Fruit fly (Drosophila melanogaster) whole organism, embryonic: ENCODE measurements around the gene CG4586.

Source experiments
- Adf1 ChIP-seq: fragments of 200-800 bp; sonication (Bioruptor generic); IDR thresholded peaks from 2 replicates; pipeline ENCODE4 v1.3.6; 2022; ENCODE audit warnings: missing biosample characterization, missing genetic modification characterization
- CG11560 ChIP-seq: fragments of 200-800 bp; sonication (Bioruptor generic); IDR thresholded peaks from 3 replicates; pipeline ENCODE4 v1.3.6; 2022; ENCODE audit warnings: missing biosample characterization, missing genetic modification characterization
- CG12155 ChIP-seq: fragments of 200-800 bp; sonication (Bioruptor generic); optimal IDR thresholded peaks from 3 replicates; lab custom pipeline; 2016; ENCODE audit warnings: missing biosample characterization, missing genetic modification characterization
- CG12219 ChIP-seq: fragments of 200-800 bp; sonication (Bioruptor generic); optimal IDR thresholded peaks from 3 replicates; lab custom pipeline; 2018; ENCODE audit warnings: missing biosample characterization, mild to moderate bottlenecking, missing genetic modification characterization
- CG13775 ChIP-seq: fragments of 200-800 bp; sonication (Bioruptor generic); optimal IDR thresholded peaks from 3 replicates; lab custom pipeline; 2017; ENCODE audit warnings: missing biosample characterization, mild to moderate bottlenecking, missing genetic modification characterization
- CG14014 ChIP-seq: fragments of 200-800 bp; sonication (Bioruptor generic); IDR thresholded peaks from 2 replicates; pipeline ENCODE4 v1.3.6; 2022; ENCODE audit warnings: missing biosample characterization, missing genetic modification characterization
- CG14441 ChIP-seq: fragments of 200-800 bp; sonication (Bioruptor generic); IDR thresholded peaks from 2 replicates; pipeline ENCODE4 v1.3.6; 2022; ENCODE audit warnings: missing biosample characterization, missing genetic modification characterization
- CG15073 ChIP-seq: fragments of 200-800 bp; sonication (Bioruptor generic); optimal IDR thresholded peaks from 2 replicates; lab custom pipeline; 2016; ENCODE audit warnings: missing biosample characterization, missing genetic modification characterization
- CG17568 ChIP-seq: fragments of 200-800 bp; sonication (Bioruptor generic); optimal IDR thresholded peaks from 2 replicates; lab custom pipeline; 2018; ENCODE audit warnings: missing biosample characterization, mild to moderate bottlenecking, missing genetic modification characterization, moderate library complexity
- CG17802 ChIP-seq: fragments of 200-800 bp; sonication (Bioruptor generic); optimal IDR thresholded peaks from 2 replicates; lab custom pipeline; 2018; ENCODE audit warnings: missing biosample characterization, mild to moderate bottlenecking, missing genetic modification characterization, moderate library complexity
- CG18476 ChIP-seq: fragments of 200-800 bp; sonication (Bioruptor generic); optimal IDR thresholded peaks from 2 replicates; lab custom pipeline; 2016; ENCODE audit warnings: missing biosample characterization, mild to moderate bottlenecking, missing genetic modification characterization
- CG31441 ChIP-seq: fragments of 200-800 bp; sonication (Bioruptor generic); IDR thresholded peaks from 2 replicates; pipeline ENCODE4 v1.3.6; 2022; ENCODE audit warnings: missing biosample characterization, missing genetic modification characterization
- CG32767 ChIP-seq: fragments of 200-800 bp; sonication (Bioruptor generic); IDR thresholded peaks from 2 replicates; pipeline ENCODE4 v1.3.6; 2022; ENCODE audit warnings: missing biosample characterization, missing genetic modification characterization
- CG3407 ChIP-seq: fragments of 200-800 bp; sonication (Bioruptor generic); optimal IDR thresholded peaks from 2 replicates; lab custom pipeline; 2018; ENCODE audit warnings: missing biosample characterization, mild to moderate bottlenecking, missing genetic modification characterization
- CG3847 ChIP-seq: fragments of 200-800 bp; sonication (Bioruptor generic); IDR thresholded peaks from 2 replicates; pipeline ENCODE4 v1.3.6; 2022; ENCODE audit warnings: missing biosample characterization, missing genetic modification characterization
- CG4730 ChIP-seq: fragments of 200-800 bp; sonication (Bioruptor generic); IDR thresholded peaks from 2 replicates; pipeline ENCODE4 v1.3.6; 2022; ENCODE audit warnings: missing biosample characterization, missing genetic modification characterization
- CG7357 ChIP-seq: fragments of 200-800 bp; sonication (Bioruptor generic); IDR thresholded peaks from 3 replicates; pipeline ENCODE4 v1.3.6; 2022; ENCODE audit warnings: missing biosample characterization, missing genetic modification characterization
- CG7928 ChIP-seq: fragments of 200-800 bp; sonication (Bioruptor generic); optimal IDR thresholded peaks from 2 replicates; lab custom pipeline; 2017; ENCODE audit warnings: missing biosample characterization, mild to moderate bottlenecking, missing genetic modification characterization
- CG9817 ChIP-seq: fragments of 200-800 bp; sonication (Bioruptor generic); optimal IDR thresholded peaks from 2 replicates; lab custom pipeline; 2018; ENCODE audit warnings: missing biosample characterization, mild to moderate bottlenecking, missing genetic modification characterization, moderate library complexity
- CTCF ChIP-seq: fragments of 200-800 bp; sonication (Bioruptor generic); optimal IDR thresholded peaks from 2 replicates; lab custom pipeline; 2017; ENCODE audit warnings: missing biosample characterization, mild to moderate bottlenecking, missing genetic modification characterization, moderate library complexity
- Dad ChIP-seq: fragments of 200-800 bp; sonication (Bioruptor generic); optimal IDR thresholded peaks from 3 replicates; lab custom pipeline; 2016; ENCODE audit warnings: missing biosample characterization, missing genetic modification characterization
- E2f2 ChIP-seq: fragments of 200-800 bp; sonication (Bioruptor generic); IDR thresholded peaks from 2 replicates; pipeline ENCODE4 v1.3.6; 2022; ENCODE audit warnings: missing biosample characterization, missing genetic modification characterization
- Fer1 ChIP-seq: fragments of 200-800 bp; sonication (Bioruptor generic); optimal IDR thresholded peaks from 2 replicates; lab custom pipeline; 2017; ENCODE audit warnings: missing biosample characterization, mild to moderate bottlenecking, missing genetic modification characterization
- HLH3B ChIP-seq: fragments of 200-800 bp; sonication (Bioruptor generic); IDR thresholded peaks from 2 replicates; pipeline ENCODE4 v1.3.6; 2022; ENCODE audit warnings: missing biosample characterization, missing genetic modification characterization
- Hand ChIP-seq: fragments of 200-800 bp; sonication (Bioruptor generic); optimal IDR thresholded peaks from 2 replicates; lab custom pipeline; 2017; ENCODE audit warnings: mild to moderate bottlenecking, missing biosample characterization, missing genetic modification reagents, missing genetic modification characterization
- Lpt ChIP-seq: fragments of >200 bp; optimal IDR thresholded peaks from 2 replicates; lab custom pipeline; 2018; ENCODE audit warnings: missing biosample characterization, missing genetic modification characterization
- Opbp ChIP-seq: fragments of 200-800 bp; sonication (Bioruptor generic); IDR thresholded peaks from 3 replicates; pipeline ENCODE4 v1.3.6; 2022; ENCODE audit warnings: missing biosample characterization, missing genetic modification characterization; ENCODE audit not compliant: partially characterized antibody
- Stat92E ChIP-seq, 3 experiments: fragments of >200 bp in 2 of 3; fragments of 200-800 bp in 1 of 3; sonication (Bioruptor generic) in 1 of 3; optimal IDR thresholded peaks; 2 replicates each; lab custom pipeline; 2017 to 2019; ENCODE audit warnings: missing biosample characterization in 3 of 3, missing genetic modification characterization in 3 of 3, mild to moderate bottlenecking in 1 of 3, moderate library complexity in 1 of 3
- TFAM ChIP-seq: fragments of 200-800 bp; sonication (Bioruptor generic); optimal IDR thresholded peaks from 2 replicates; lab custom pipeline; 2017; ENCODE audit warnings: missing biosample characterization, missing genetic modification characterization, inconsistent platforms
- aop ChIP-seq: fragments of 200-800 bp; sonication (Bioruptor generic); IDR thresholded peaks from 2 replicates; pipeline ENCODE4 v1.3.6; 2022; ENCODE audit warnings: missing biosample characterization, missing genetic modification characterization
- bsh ChIP-seq, 2 experiments: fragments of 200-800 bp; sonication (Bioruptor generic); optimal IDR thresholded peaks; 2 replicates each; lab custom pipeline; 2017 to 2018; ENCODE audit warnings: mild to moderate bottlenecking in 2 of 2, missing biosample characterization in 2 of 2, missing genetic modification characterization in 2 of 2, moderate library complexity in 1 of 2
- cad ChIP-seq: fragments of >200 bp; optimal IDR thresholded peaks from 2 replicates; lab custom pipeline; 2017; ENCODE audit warnings: missing biosample characterization, missing genetic modification characterization
- dmrt11E ChIP-seq: fragments of 200-800 bp; sonication (Bioruptor generic); optimal IDR thresholded peaks from 3 replicates; lab custom pipeline; 2018; ENCODE audit warnings: missing biosample characterization, mild to moderate bottlenecking, missing genetic modification characterization, moderate library complexity
- ftz-f1 ChIP-seq: fragments of 200-800 bp; sonication (Bioruptor generic); optimal IDR thresholded peaks from 2 replicates; lab custom pipeline; 2016; ENCODE audit warnings: missing biosample characterization, missing genetic modification characterization
- gce ChIP-seq: fragments of 200-800 bp; sonication (Bioruptor generic); IDR thresholded peaks from 3 replicates; pipeline ENCODE4 v1.3.6; 2022; ENCODE audit warnings: missing biosample characterization, missing genetic modification characterization
- gem ChIP-seq: fragments of 200-800 bp; sonication (Bioruptor generic); optimal IDR thresholded peaks from 2 replicates; lab custom pipeline; 2019; ENCODE audit warnings: missing biosample characterization, mild to moderate bottlenecking, missing genetic modification characterization, moderate library complexity
- grn ChIP-seq: fragments of 200-800 bp; sonication (Bioruptor generic); optimal IDR thresholded peaks from 3 replicates; lab custom pipeline; 2017; ENCODE audit warnings: missing biosample characterization, missing genetic modification characterization
- gt ChIP-seq: fragments of 200-800 bp; sonication (Bioruptor generic); IDR thresholded peaks from 2 replicates; pipeline ENCODE4 v1.3.6; 2022; ENCODE audit warnings: missing biosample characterization, missing genetic modification characterization
- lbe ChIP-seq: fragments of 200-800 bp; sonication (Bioruptor generic); optimal IDR thresholded peaks from 2 replicates; lab custom pipeline; 2016; ENCODE audit warnings: missing biosample characterization, mild to moderate bottlenecking, missing genetic modification characterization
- lola ChIP-seq, 3 experiments: fragments of >200 bp in 2 of 3; fragments of 200-800 bp in 1 of 3; sonication (Bioruptor generic) in 1 of 3; optimal IDR thresholded peaks; 2 replicates each; lab custom pipeline; 2017 to 2019; ENCODE audit warnings: missing biosample characterization in 3 of 3, missing genetic modification characterization in 3 of 3, mild to moderate bottlenecking in 1 of 3, moderate library complexity in 1 of 3
- oc ChIP-seq: fragments of 200-800 bp; sonication (Bioruptor generic); optimal IDR thresholded peaks from 2 replicates; lab custom pipeline; 2018; ENCODE audit warnings: missing biosample characterization, mild to moderate bottlenecking, missing genetic modification characterization, moderate library complexity
- peb ChIP-seq: fragments of 200-800 bp; sonication (Bioruptor generic); IDR thresholded peaks from 2 replicates; pipeline ENCODE4 v1.3.6; 2022; ENCODE audit warnings: missing biosample characterization, missing genetic modification characterization
- pita ChIP-seq: fragments of 200-800 bp; sonication (Bioruptor generic); optimal IDR thresholded peaks from 2 replicates; lab custom pipeline; 2017; ENCODE audit warnings: missing biosample characterization, mild to moderate bottlenecking, missing genetic modification characterization
- ranshi ChIP-seq: fragments of 200-800 bp; sonication (Bioruptor generic); IDR thresholded peaks from 2 replicates; pipeline ENCODE4 v1.3.6; 2022; ENCODE audit warnings: missing biosample characterization, missing genetic modification characterization
- schlank ChIP-seq: fragments of 200-800 bp; sonication (Bioruptor generic); optimal IDR thresholded peaks from 2 replicates; lab custom pipeline; 2018; ENCODE audit warnings: missing biosample characterization, mild to moderate bottlenecking, missing genetic modification characterization
- shn ChIP-seq: fragments of 200-800 bp; sonication (Bioruptor generic); optimal IDR thresholded peaks from 3 replicates; lab custom pipeline; 2016; ENCODE audit warnings: missing biosample characterization, missing genetic modification characterization
- tx ChIP-seq: fragments of 200-800 bp; sonication (Bioruptor generic); optimal IDR thresholded peaks from 2 replicates; lab custom pipeline; 2016; ENCODE audit warnings: missing biosample characterization, missing genetic modification characterization
- vvl ChIP-seq: fragments of 200-800 bp; sonication (Bioruptor generic); IDR thresholded peaks from 2 replicates; pipeline ENCODE4 v1.3.6; 2022; ENCODE audit warnings: missing biosample characterization, missing genetic modification characterization
- z ChIP-seq: fragments of 200-800 bp; sonication (Bioruptor generic); IDR thresholded peaks from 3 replicates; pipeline ENCODE4 v1.3.6; 2022; ENCODE audit warnings: missing biosample characterization, missing genetic modification characterization
- zen2 ChIP-seq: fragments of 200-800 bp; sonication (Bioruptor generic); IDR thresholded peaks from 3 replicates; pipeline ENCODE4 v1.3.6; 2022; ENCODE audit warnings: missing biosample characterization, missing genetic modification characterization; ENCODE audit not compliant: partially characterized antibody
- zfh2 ChIP-seq: fragments of 200-800 bp; sonication (Bioruptor generic); optimal IDR thresholded peaks from 2 replicates; lab custom pipeline; 2016; ENCODE audit warnings: missing biosample characterization, missing genetic modification characterization

The CG4586 gene

dm6 chrX:7014931-7015428 lies 45.3 kb downstream of the CG4586 start (continued):
- TF ChIP-seq Lpt (GFP tag; lab: Kevin White, UChicago) (no peak), CG14441 (GFP tag; lab: Robert Waterston, UW) (peak; percentile 37), CG9817 (peak; percentile 26), Hand (GFP tag; lab: Kevin White, UChicago) (no peak), CG17802 (tag; lab: Kevin White, UChicago) (no peak), dmrt11E (tag; lab: Kevin White, UChicago) (no peak), TFAM (GFP tag; lab: Kevin White, UChicago) (no peak), oc (tag; lab: Kevin White, UChicago) (no peak), schlank (tag; lab: Kevin White, UChicago) (no peak), CG18476 (no peak), vvl (GFP tag; lab: Robert Waterston, UW) (peak; percentile 74), zen2 (GFP tag; lab: Robert Waterston, UW) (peak; percentile 52; the same call in 2 of the 3 replicates), CG11560 (tag; lab: Robert Waterston, UW) (peak; percentile 91), cad (no peak), CG17568 (no peak), gce (GFP tag; lab: Robert Waterston, UW) (no peak), CG7928 (GFP tag; lab: Kevin White, UChicago) (no peak), pita (GFP tag; lab: Kevin White, UChicago) (peak; percentile 18), Dad (GFP tag; lab: Kevin White, UChicago) (peak; percentile 54), gt (GFP tag; lab: Robert Waterston, UW) (no peak), lola (GFP tag; optimal IDR thresholded peaks at IDR 0.05; lab: Kevin White, UChicago) (no peak), CG32767 (GFP tag; lab: Robert Waterston, UW) (no peak), CG31441 (0 out of 2 replicates have a peak, but pooled peaks have one; percentile 26), tx (GFP tag; lab: Kevin White, UChicago) (peak; percentile 27), Stat92E (GFP tag; optimal IDR thresholded peaks at IDR 0.05; lab: Kevin White, UChicago) (no peak), CG14014 (GFP tag; lab: Robert Waterston, UW) (peak; percentile 52; the same call in 1 of the 2 replicates), grn (GFP tag; lab: Kevin White, UChicago) (no peak), CG7357 (no peak), CG3407 (no peak), ftz-f1 (GFP tag; lab: Kevin White, UChicago) (no peak), CG12219 (no peak), CG12155 (GFP tag; lab: Kevin White, UChicago) (peak; percentile 25), gem (peak; percentile 55), zfh2 (GFP tag; lab: Kevin White, UChicago) (peak; percentile 27), CG13775 (GFP tag; lab: Kevin White, UChicago) (peak; percentile 11), aop (GFP tag; lab: Robert Waterston, UW) (no peak), peb (no peak), CTCF (GFP tag; lab: Kevin White, UChicago) (peak; percentile 96), CG4730 (GFP tag; lab: Robert Waterston, UW) (0 out of 2 replicates have a peak, but pooled peaks have one; percentile 21), Fer1 (peak; percentile 41), E2f2 (GFP tag; lab: Robert Waterston, UW) (peak; percentile 94), ranshi (GFP tag; lab: Robert Waterston, UW) (peak; percentile 31; the same call in 1 of the 2 replicates), bsh (GFP tag; optimal IDR thresholded peaks at IDR 0.05; lab: Kevin White, UChicago) (peak in 1 of 2 experiments; percentile 36), CG15073 (no peak), Opbp (GFP tag; lab: Robert Waterston, UW) (peak; percentile 68; the same call in 2 of the 3 replicates), lbe (no peak), CG3847 (GFP tag; lab: Robert Waterston, UW) (peak; percentile 44), shn (GFP tag; lab: Kevin White, UChicago) (peak; percentile 23), z (GFP tag; lab: Robert Waterston, UW) (no peak), Adf1 (no peak), HLH3B (GFP tag; lab: Robert Waterston, UW) (peak; percentile 38; the same call in 1 of the 2 replicates)
